Fruit fly (Drosophila melanogaster) whole organism, prepupa: ENCODE results near the gene Elovl7.

Experiments used
- Blimp-1 ChIP-seq: fragments of 200-800 bp; sonication (Bioruptor generic); optimal IDR thresholded peaks from 3 replicates; lab custom pipeline; 2017; ENCODE audit warnings: missing biosample characterization, missing genetic modification characterization, mild to moderate bottlenecking, moderate library complexity, missing genetic modification reagents
- CG10669 ChIP-seq: fragments of 200-800 bp; sonication (Bioruptor generic); optimal IDR thresholded peaks from 3 replicates; lab custom pipeline; 2018; ENCODE audit warnings: missing biosample characterization, mild to moderate bottlenecking, missing genetic modification characterization, moderate library complexity
- CG11294 ChIP-seq: fragments of 200-800 bp; sonication (Bioruptor generic); IDR thresholded peaks from 2 replicates; pipeline ENCODE4 v1.3.6; 2022; ENCODE audit warnings: missing biosample characterization, missing genetic modification characterization
- CG11762 ChIP-seq: fragments of 200-800 bp; sonication (Bioruptor generic); optimal IDR thresholded peaks from 3 replicates; lab custom pipeline; 2016; ENCODE audit warnings: missing biosample characterization, missing genetic modification characterization; ENCODE audit not compliant: insufficient read depth
- CG11902 ChIP-seq: fragments of 200-800 bp; sonication (Bioruptor generic); optimal IDR thresholded peaks from 3 replicates; lab custom pipeline; 2016; ENCODE audit warnings: missing biosample characterization, missing genetic modification characterization
- CG15336 ChIP-seq: fragments of 200-800 bp; sonication (Bioruptor generic); IDR thresholded peaks from 2 replicates; pipeline ENCODE4 v1.3.6; 2022; ENCODE audit warnings: missing biosample characterization, missing genetic modification characterization
- CG3032 ChIP-seq: fragments of 200-800 bp; optimal IDR thresholded peaks from 2 replicates; lab custom pipeline; 2019; ENCODE audit warnings: missing biosample characterization, mild to moderate bottlenecking, missing genetic modification characterization, moderate library complexity
- CG31627 ChIP-seq: fragments of 200-800 bp; sonication (Bioruptor generic); optimal IDR thresholded peaks from 3 replicates; lab custom pipeline; 2016; ENCODE audit warnings: missing biosample characterization, missing genetic modification characterization
- CG34406 ChIP-seq: fragments of 200-800 bp; sonication (Bioruptor generic); optimal IDR thresholded peaks from 3 replicates; lab custom pipeline; 2016; ENCODE audit warnings: missing biosample characterization, missing genetic modification characterization
- CG3919 ChIP-seq: fragments of 200-800 bp; sonication (Bioruptor generic); optimal IDR thresholded peaks from 3 replicates; lab custom pipeline; 2016; ENCODE audit warnings: missing biosample characterization, missing genetic modification characterization
- CG4318 ChIP-seq: fragments of 200-800 bp; sonication (Bioruptor generic); optimal IDR thresholded peaks from 3 replicates; lab custom pipeline; 2017; ENCODE audit warnings: missing biosample characterization, mild to moderate bottlenecking, missing genetic modification characterization
- CG6163 ChIP-seq: fragments of 200-800 bp; sonication (Bioruptor generic); IDR thresholded peaks from 3 replicates; pipeline ENCODE4 v1.3.6; 2022; ENCODE audit warnings: missing biosample characterization, missing genetic modification characterization
- CG6276 ChIP-seq: fragments of 200-800 bp; sonication (Bioruptor generic); optimal IDR thresholded peaks from 2 replicates; lab custom pipeline; 2017; ENCODE audit warnings: missing biosample characterization, mild to moderate bottlenecking, missing genetic modification characterization
- CG6792 ChIP-seq: fragments of 200-800 bp; sonication (Bioruptor generic); optimal IDR thresholded peaks from 3 replicates; lab custom pipeline; 2016; ENCODE audit warnings: missing biosample characterization, missing genetic modification characterization
- CG6808 ChIP-seq: fragments of 200-800 bp; sonication (Bioruptor generic); optimal IDR thresholded peaks from 3 replicates; lab custom pipeline; 2017; ENCODE audit warnings: missing biosample characterization, missing genetic modification characterization, mild to moderate bottlenecking, moderate library complexity, missing genetic modification reagents
- CG6854 ChIP-seq: fragments of 200-800 bp; sonication (Bioruptor generic); optimal IDR thresholded peaks from 2 replicates; lab custom pipeline; 2017; ENCODE audit warnings: missing biosample characterization, mild to moderate bottlenecking, missing genetic modification characterization
- CG7368 ChIP-seq: fragments of 200-800 bp; sonication (Bioruptor generic); optimal IDR thresholded peaks from 3 replicates; lab custom pipeline; 2016; ENCODE audit warnings: missing biosample characterization, missing genetic modification characterization
- CG8119 ChIP-seq: fragments of 200-800 bp; sonication (Bioruptor generic); IDR thresholded peaks from 3 replicates; pipeline ENCODE4 v1.3.6; 2022; ENCODE audit warnings: missing biosample characterization, missing genetic modification characterization
- CG8632 ChIP-seq: fragments of 200-800 bp; sonication (Bioruptor generic); optimal IDR thresholded peaks from 3 replicates; lab custom pipeline; 2016; ENCODE audit warnings: missing biosample characterization, missing genetic modification characterization
- Eip75B ChIP-seq: fragments of 200-800 bp; sonication (Bioruptor generic); optimal IDR thresholded peaks from 3 replicates; lab custom pipeline; 2016; ENCODE audit warnings: missing biosample characterization, missing genetic modification characterization
- Eip78C ChIP-seq: fragments of 200-800 bp; sonication (Bioruptor generic); peaks from one replicate; lab custom pipeline; 2016; ENCODE audit warnings: missing biosample characterization, missing genetic modification characterization
- Eip93F ChIP-seq: fragments of 200-800 bp; sonication (Bioruptor generic); optimal IDR thresholded peaks from 2 replicates; lab custom pipeline; 2016; ENCODE audit warnings: missing biosample characterization, mild to moderate bottlenecking, missing genetic modification characterization
- Ets21C ChIP-seq: fragments of 200-800 bp; sonication (Bioruptor generic); optimal IDR thresholded peaks from 3 replicates; lab custom pipeline; 2016; ENCODE audit warnings: missing biosample characterization, missing genetic modification characterization
- Ets96B ChIP-seq: fragments of 200-800 bp; optimal IDR thresholded peaks from 2 replicates; lab custom pipeline; 2019; ENCODE audit warnings: missing biosample characterization, mild to moderate bottlenecking, missing genetic modification characterization, moderate library complexity
- Gug ChIP-seq: fragments of 200-800 bp; sonication (Bioruptor generic); IDR thresholded peaks from 2 replicates; pipeline ENCODE4 v1.3.6; 2022; ENCODE audit warnings: missing biosample characterization, missing genetic modification characterization
- Hr39 ChIP-seq: fragments of 200-800 bp; sonication (Bioruptor generic); optimal IDR thresholded peaks from 2 replicates; lab custom pipeline; 2016; ENCODE audit warnings: missing biosample characterization, missing genetic modification characterization
- Hr4 ChIP-seq: fragments of 200-800 bp; sonication (Bioruptor generic); optimal IDR thresholded peaks from 3 replicates; lab custom pipeline; 2016; ENCODE audit warnings: missing biosample characterization, missing genetic modification characterization
- Lpt ChIP-seq: fragments of 200-800 bp; sonication (Bioruptor generic); optimal IDR thresholded peaks from 3 replicates; lab custom pipeline; 2016; ENCODE audit warnings: missing biosample characterization, missing genetic modification characterization
- OdsH ChIP-seq: fragments of 200-800 bp; sonication (Bioruptor generic); optimal IDR thresholded peaks from 3 replicates; lab custom pipeline; 2016; ENCODE audit warnings: missing biosample characterization, missing genetic modification characterization
- Smox ChIP-seq: fragments of 200-800 bp; sonication (Bioruptor generic); optimal IDR thresholded peaks from 3 replicates; lab custom pipeline; 2016; ENCODE audit warnings: missing biosample characterization, missing genetic modification characterization
- Sox102F ChIP-seq: fragments of 200-800 bp; sonication (Bioruptor generic); optimal IDR thresholded peaks from 2 replicates; lab custom pipeline; 2016; ENCODE audit warnings: missing biosample characterization, mild to moderate bottlenecking, missing genetic modification characterization
- Sox14 ChIP-seq: fragments of 200-800 bp; sonication (Bioruptor generic); optimal IDR thresholded peaks from 3 replicates; lab custom pipeline; 2016; ENCODE audit warnings: missing biosample characterization, missing genetic modification characterization
- achi ChIP-seq: fragments of 200-800 bp; sonication (Bioruptor generic); optimal IDR thresholded peaks from 3 replicates; lab custom pipeline; 2016; ENCODE audit warnings: missing biosample characterization, missing genetic modification characterization
- cyc ChIP-seq: fragments of 200-800 bp; sonication (Bioruptor generic); optimal IDR thresholded peaks from 3 replicates; lab custom pipeline; 2016; ENCODE audit warnings: missing biosample characterization, missing genetic modification characterization
- dac ChIP-seq: fragments of 200-800 bp; sonication (Bioruptor generic); optimal IDR thresholded peaks from 2 replicates; lab custom pipeline; 2017; ENCODE audit warnings: missing biosample characterization, mild to moderate bottlenecking, missing genetic modification characterization
- dsx ChIP-seq: fragments of 200-800 bp; optimal IDR thresholded peaks from 3 replicates; lab custom pipeline; 2019; ENCODE audit warnings: missing biosample characterization, mild to moderate bottlenecking, missing genetic modification characterization, moderate library complexity; ENCODE audit not compliant: poor library complexity, severe bottlenecking
- fd59A ChIP-seq: fragments of 200-800 bp; sonication (Bioruptor generic); optimal IDR thresholded peaks from 2 replicates; lab custom pipeline; 2017; ENCODE audit warnings: missing biosample characterization, mild to moderate bottlenecking, missing genetic modification characterization, missing genetic modification reagents
- fd85E ChIP-seq: fragments of 200-800 bp; sonication (Bioruptor generic); optimal IDR thresholded peaks from 3 replicates; lab custom pipeline; 2016; ENCODE audit warnings: missing biosample characterization, missing genetic modification characterization
- fkh ChIP-seq: fragments of 200-800 bp; sonication (Bioruptor generic); optimal IDR thresholded peaks from 3 replicates; lab custom pipeline; 2017; ENCODE audit warnings: missing biosample characterization, mild to moderate bottlenecking, missing genetic modification characterization, moderate library complexity
- lz ChIP-seq: fragments of 200-800 bp; sonication (Bioruptor generic); optimal IDR thresholded peaks from 3 replicates; lab custom pipeline; 2016; ENCODE audit warnings: missing biosample characterization, missing genetic modification characterization
- pdm3 ChIP-seq: fragments of 200-800 bp; sonication (Bioruptor generic); optimal IDR thresholded peaks from 3 replicates; lab custom pipeline; 2016; ENCODE audit warnings: missing biosample characterization, missing genetic modification characterization
- spab ChIP-seq: fragments of 200-800 bp; sonication (Bioruptor generic); optimal IDR thresholded peaks from 2 replicates; lab custom pipeline; 2017; ENCODE audit warnings: missing biosample characterization, mild to moderate bottlenecking, missing genetic modification characterization, missing genetic modification reagents
- ss ChIP-seq, 2 experiments: fragments of 200-800 bp; sonication (Bioruptor generic); optimal IDR thresholded peaks; 2 replicates in 1 of 2; 3 replicates in 1 of 2; lab custom pipeline; 2017 to 2018; ENCODE audit warnings: mild to moderate bottlenecking in 2 of 2, missing biosample characterization in 2 of 2, missing genetic modification characterization in 2 of 2, moderate library complexity in 1 of 2
- svp ChIP-seq: fragments of 200-800 bp; sonication (Bioruptor generic); peaks from one replicate; lab custom pipeline; 2016; ENCODE audit warnings: missing biosample characterization, missing genetic modification characterization

The Elovl7 gene

dm6 chr3R:7963495-7964132 lies 32.0 kb downstream of the Elovl7 start:
- peak in 1 of 2 experiments; percentile 46 for TF ChIP-seq ss (GFP tag; optimal IDR thresholded peaks at IDR 0.05; lab: Kevin White, UChicago)
- peak; percentile 77 for TF ChIP-seq dsx (GFP tag; lab: Kevin White, UChicago)
- TF ChIP-seq Eip78C (GFP tag; lab: Kevin White, UChicago), result peak; percentile 69
- TF ChIP-seq CG6854 (GFP tag; lab: Kevin White, UChicago), result no peak
- no peak for TF ChIP-seq Ets21C (GFP tag; lab: Kevin White, UChicago)
- TF ChIP-seq fd59A (GFP tag; lab: Kevin White, UChicago), result no peak
- TF ChIP-seq CG6276, result no peak
- no peak for TF ChIP-seq CG7368
- no peak for TF ChIP-seq Eip75B
- no peak for TF ChIP-seq Hr4 (GFP tag; lab: Kevin White, UChicago)
- TF ChIP-seq CG6792 (GFP tag; lab: Kevin White, UChicago), result no peak
- no peak for TF ChIP-seq dac (GFP tag; lab: Kevin White, UChicago)
- no peak for TF ChIP-seq Ets96B (tag; lab: Kevin White, UChicago)
- TF ChIP-seq CG15336 (GFP tag; lab: Robert Waterston, UW), result no peak
- no peak for TF ChIP-seq CG11762 (GFP tag; lab: Kevin White, UChicago)
- TF ChIP-seq CG3032, result no peak
- TF ChIP-seq fd85E (GFP tag; lab: Kevin White, UChicago), result no peak
- TF ChIP-seq Lpt (GFP tag; lab: Kevin White, UChicago), result no peak
- TF ChIP-seq CG11902 (GFP tag; lab: Kevin White, UChicago), result no peak
- TF ChIP-seq Gug (GFP tag; lab: Robert Waterston, UW), result no peak
- TF ChIP-seq pdm3 (GFP tag; lab: Kevin White, UChicago), result no peak
- TF ChIP-seq CG6163, result peak; percentile 60; the same call in 1 of the 3 replicates
- no peak for TF ChIP-seq CG6808 (GFP tag; lab: Kevin White, UChicago)
- TF ChIP-seq, all 60 proteins: peak for 4

DNA sequence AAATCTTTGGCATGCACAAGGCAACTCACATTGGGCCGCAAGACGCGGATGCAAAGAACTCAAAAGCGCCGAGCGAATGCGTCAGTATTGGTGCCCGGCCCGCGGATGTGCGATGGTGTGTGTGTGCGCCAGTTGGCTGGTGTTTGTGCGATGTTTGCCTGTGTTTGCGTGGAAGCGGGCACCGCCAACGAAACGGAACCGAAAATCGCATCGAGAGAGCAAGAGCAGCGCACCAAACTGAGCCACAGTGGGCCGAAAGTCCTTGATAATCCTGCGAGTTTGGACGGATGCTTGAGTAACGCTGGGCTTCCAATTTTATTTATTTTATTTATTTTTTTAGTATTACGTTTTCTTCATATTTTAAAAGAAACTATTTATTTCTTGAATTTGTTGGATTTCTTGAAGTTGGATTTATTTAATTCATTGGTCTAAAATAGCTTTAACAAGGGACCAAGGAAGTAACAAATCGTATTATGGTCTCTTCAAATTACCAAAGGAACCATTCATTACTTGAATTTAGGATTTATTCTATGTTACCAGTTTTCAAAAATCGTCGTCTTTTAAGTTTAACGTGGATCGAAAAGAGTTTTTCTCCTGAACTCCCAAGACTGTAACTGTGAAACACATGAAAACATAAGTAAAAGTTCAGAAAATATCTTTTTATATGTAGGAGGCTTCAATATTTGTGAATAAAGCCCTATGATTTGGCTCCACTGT lies 32.7 kb downstream of the Elovl7 start:
- TF ChIP-seq fkh, result no peak
- TF ChIP-seq OdsH, result peak; percentile 81
- TF ChIP-seq Blimp-1 (GFP tag; lab: Kevin White, UChicago), result peak; percentile 54
- peak; percentile 79 for TF ChIP-seq CG6808 (GFP tag; lab: Kevin White, UChicago)
- no peak for TF ChIP-seq CG6854 (GFP tag; lab: Kevin White, UChicago)
- peak; percentile 53 for TF ChIP-seq CG6792 (GFP tag; lab: Kevin White, UChicago)
- peak; percentile 41 for TF ChIP-seq Lpt (GFP tag; lab: Kevin White, UChicago)
- peak; percentile 46 for TF ChIP-seq CG8632 (GFP tag; lab: Kevin White, UChicago)
- TF ChIP-seq svp, result peak; percentile 79
- TF ChIP-seq CG11762 (GFP tag; lab: Kevin White, UChicago), result peak; percentile 53
- peak; percentile 55 for TF ChIP-seq Eip75B
- no peak for TF ChIP-seq Gug (GFP tag; lab: Robert Waterston, UW)
- peak; percentile 49 for TF ChIP-seq cyc (GFP tag; lab: Kevin White, UChicago)
- peak; percentile 30 for TF ChIP-seq CG7368
- peak; percentile 51 for TF ChIP-seq Hr39 (GFP tag; lab: Kevin White, UChicago)
- peak; percentile 52 for TF ChIP-seq Smox
- TF ChIP-seq CG4318, result peak; percentile 85
- peak; percentile 61 for TF ChIP-seq dac (GFP tag; lab: Kevin White, UChicago)
- peak; percentile 28 for TF ChIP-seq Sox102F (GFP tag; lab: Kevin White, UChicago)
- TF ChIP-seq fd59A (GFP tag; lab: Kevin White, UChicago), result peak; percentile 72
- TF ChIP-seq ss (GFP tag; optimal IDR thresholded peaks at IDR 0.05; lab: Kevin White, UChicago), result peak; percentile 21 to 68
- TF ChIP-seq spab (GFP tag; lab: Kevin White, UChicago), result peak; percentile 81
- TF ChIP-seq CG3032, result peak; percentile 64
- peak; percentile 91 for TF ChIP-seq Eip78C (GFP tag; lab: Kevin White, UChicago)
- TF ChIP-seq lz (GFP tag; lab: Kevin White, UChicago), result peak; percentile 54
- TF ChIP-seq CG11294 (GFP tag; lab: Robert Waterston, UW), result 0 out of 2 replicates have a peak, but pooled peaks have one; percentile 7
- TF ChIP-seq CG8119, result peak; percentile 48; the same call in 2 of the 3 replicates
- TF ChIP-seq achi (GFP tag; lab: Kevin White, UChicago), result peak; percentile 78
- TF ChIP-seq CG31627, result peak; percentile 66
- TF ChIP-seq Sox14 (GFP tag; lab: Kevin White, UChicago), result peak; percentile 47
- TF ChIP-seq Hr4 (GFP tag; lab: Kevin White, UChicago), result peak; percentile 64
- no peak for TF ChIP-seq Eip93F (GFP tag; lab: Kevin White, UChicago)
- TF ChIP-seq CG34406 (GFP tag; lab: Kevin White, UChicago), result peak; percentile 66
- TF ChIP-seq CG6163, result peak; percentile 60
- peak; percentile 61 for TF ChIP-seq CG3919
- TF ChIP-seq pdm3 (GFP tag; lab: Kevin White, UChicago), result peak; percentile 65
- peak; percentile 46 for TF ChIP-seq CG10669
- peak; percentile 56 for TF ChIP-seq Ets21C (GFP tag; lab: Kevin White, UChicago)
